Fruit fly (Drosophila melanogaster) whole organism, embryonic: ENCODE data around the gene qtc.

Experiments used
- Atf-2 ChIP-seq: fragments of 200-800 bp; sonication (Bioruptor generic); optimal IDR thresholded peaks from 2 replicates; lab custom pipeline; 2016; ENCODE audit warnings: missing biosample characterization, missing genetic modification characterization
- Bteb2 ChIP-seq: fragments of 200-800 bp; sonication (Bioruptor generic); optimal IDR thresholded peaks from 2 replicates; lab custom pipeline; 2016; ENCODE audit warnings: missing biosample characterization, missing genetic modification characterization
- CG10366 ChIP-seq: fragments of 200-800 bp; sonication (Bioruptor generic); IDR thresholded peaks from 2 replicates; pipeline ENCODE4 v1.3.6; 2022; ENCODE audit warnings: missing biosample characterization, missing genetic modification characterization
- CG10979 ChIP-seq: fragments of 200-800 bp; sonication (Bioruptor generic); optimal IDR thresholded peaks from 2 replicates; lab custom pipeline; 2018; ENCODE audit warnings: missing biosample characterization, mild to moderate bottlenecking, missing genetic modification characterization, moderate library complexity
- CG11456 ChIP-seq: fragments of 200-800 bp; sonication (Bioruptor generic); IDR thresholded peaks from 3 replicates; pipeline ENCODE4 v1.3.6; 2022; ENCODE audit warnings: missing biosample characterization, missing genetic modification characterization
- CG12942 ChIP-seq: fragments of 200-800 bp; sonication (Bioruptor generic); optimal IDR thresholded peaks from 3 replicates; lab custom pipeline; 2016; ENCODE audit warnings: missing biosample characterization, missing genetic modification characterization
- CG14965 ChIP-seq: fragments of 200-800 bp; sonication (Bioruptor generic); optimal IDR thresholded peaks from 2 replicates; lab custom pipeline; 2016; ENCODE audit warnings: missing biosample characterization, missing genetic modification characterization, borderline replicate concordance
- CG15601 ChIP-seq: fragments of 200-800 bp; sonication (Bioruptor generic); optimal IDR thresholded peaks from 3 replicates; lab custom pipeline; 2019; ENCODE audit warnings: missing biosample characterization, mild to moderate bottlenecking, missing genetic modification characterization, moderate library complexity
- CG17612 ChIP-seq: fragments of 200-800 bp; sonication (Bioruptor generic); IDR thresholded peaks from 2 replicates; pipeline ENCODE4 v1.3.6; 2022; ENCODE audit warnings: missing biosample characterization, missing genetic modification characterization
- CG18011 ChIP-seq: fragments of 200-800 bp; sonication (Bioruptor generic); optimal IDR thresholded peaks from 2 replicates; lab custom pipeline; 2017; ENCODE audit warnings: missing biosample characterization, missing genetic modification characterization, mild to moderate bottlenecking, moderate library complexity, missing genotype
- CG1832 ChIP-seq: fragments of 200-800 bp; sonication (Bioruptor generic); optimal IDR thresholded peaks from 2 replicates; lab custom pipeline; 2017; ENCODE audit warnings: missing biosample characterization, mild to moderate bottlenecking, missing genetic modification characterization, inconsistent platforms
- CG3163 ChIP-seq: fragments of 200-800 bp; sonication (Bioruptor generic); optimal IDR thresholded peaks from 3 replicates; lab custom pipeline; 2016; ENCODE audit warnings: missing biosample characterization, missing genetic modification characterization
- CG4404 ChIP-seq: fragments of 200-800 bp; sonication (Bioruptor generic); IDR thresholded peaks from 2 replicates; pipeline ENCODE4 v1.3.6; 2022; ENCODE audit warnings: missing biosample characterization, missing genetic modification characterization
- CG5245 ChIP-seq: fragments of 200-800 bp; sonication (Bioruptor generic); optimal IDR thresholded peaks from 3 replicates; lab custom pipeline; 2016; ENCODE audit warnings: missing biosample characterization, missing genetic modification characterization
- CG6254 ChIP-seq: fragments of 200-800 bp; sonication (Bioruptor generic); optimal IDR thresholded peaks from 3 replicates; lab custom pipeline; 2017; ENCODE audit warnings: mild to moderate bottlenecking, missing biosample characterization, missing genetic modification reagents, missing genetic modification characterization
- CG7271 ChIP-seq: fragments of 200-800 bp; sonication (Bioruptor generic); optimal IDR thresholded peaks from 2 replicates; lab custom pipeline; 2018; ENCODE audit warnings: missing biosample characterization, mild to moderate bottlenecking, missing genetic modification characterization, moderate library complexity
- CG8765 ChIP-seq: fragments of 200-800 bp; sonication (Bioruptor generic); IDR thresholded peaks from 2 replicates; pipeline ENCODE4 v1.3.6; 2022; ENCODE audit warnings: missing biosample characterization, missing genetic modification characterization
- CG9817 ChIP-seq: fragments of 200-800 bp; sonication (Bioruptor generic); optimal IDR thresholded peaks from 2 replicates; lab custom pipeline; 2018; ENCODE audit warnings: missing biosample characterization, mild to moderate bottlenecking, missing genetic modification characterization, moderate library complexity
- Camta ChIP-seq: fragments of 200-800 bp; sonication (Bioruptor generic); optimal IDR thresholded peaks from 2 replicates; lab custom pipeline; 2016; ENCODE audit warnings: missing biosample characterization, missing genetic modification characterization
- CrebB ChIP-seq: fragments of 200-800 bp; sonication (Bioruptor generic); optimal IDR thresholded peaks from 3 replicates; lab custom pipeline; 2018; ENCODE audit warnings: missing biosample characterization, mild to moderate bottlenecking, missing genetic modification characterization
- Deaf1 ChIP-seq: fragments of 200-800 bp; optimal IDR thresholded peaks from 3 replicates; lab custom pipeline; 2019; ENCODE audit warnings: missing biosample characterization, mild to moderate bottlenecking, missing genetic modification characterization, moderate library complexity
- Dek ChIP-seq: fragments of 200-800 bp; sonication (Bioruptor generic); optimal IDR thresholded peaks from 3 replicates; lab custom pipeline; 2019; ENCODE audit warnings: missing biosample characterization, mild to moderate bottlenecking, missing genetic modification characterization, moderate library complexity
- Mrtf ChIP-seq: fragments of 200-800 bp; sonication (Bioruptor generic); IDR thresholded peaks from 3 replicates; pipeline ENCODE4 v1.3.6; 2022; ENCODE audit warnings: missing biosample characterization, missing genetic modification characterization
- PHDP ChIP-seq: fragments of 200-800 bp; sonication (Bioruptor generic); optimal IDR thresholded peaks from 3 replicates; lab custom pipeline; 2018; ENCODE audit warnings: missing biosample characterization, mild to moderate bottlenecking, missing genetic modification characterization, moderate library complexity
- Scr ChIP-seq: fragments of 200-800 bp; sonication (Bioruptor generic); IDR thresholded peaks from 2 replicates; pipeline ENCODE4 v1.3.6; 2022; ENCODE audit warnings: missing biosample characterization, missing genetic modification characterization; ENCODE audit not compliant: partially characterized antibody
- Trl ChIP-seq, 3 experiments: fragments of >200 bp in 2 of 3; fragments of 200-800 bp in 1 of 3; sonication (Bioruptor generic) in 1 of 3; optimal IDR thresholded peaks; 2 replicates in 1 of 3; 3 replicates in 2 of 3; lab custom pipeline; 2016 to 2017; ENCODE audit warnings: missing biosample characterization in 1 of 3, missing genetic modification characterization in 1 of 3
- Xrp1 ChIP-seq: fragments of 200-800 bp; sonication (Bioruptor generic); IDR thresholded peaks from 2 replicates; pipeline ENCODE4 v1.3.6; 2022; ENCODE audit warnings: missing biosample characterization, missing genetic modification characterization
- YL-1 ChIP-seq: fragments of 200-800 bp; sonication (Bioruptor generic); optimal IDR thresholded peaks from 3 replicates; lab custom pipeline; 2017; ENCODE audit warnings: missing biosample characterization, mild to moderate bottlenecking, missing genetic modification characterization
- bigmax ChIP-seq: fragments of 200-800 bp; sonication (Bioruptor generic); optimal IDR thresholded peaks from 2 replicates; lab custom pipeline; 2018; ENCODE audit warnings: missing biosample characterization, mild to moderate bottlenecking, missing genetic modification characterization
- bowl ChIP-seq: fragments of 200-800 bp; sonication (Bioruptor generic); IDR thresholded peaks from 2 replicates; pipeline ENCODE4 v1.3.6; 2022; ENCODE audit warnings: missing biosample characterization, missing genetic modification characterization
- dmrt99B ChIP-seq: fragments of 200-800 bp; sonication (Bioruptor generic); optimal IDR thresholded peaks from 2 replicates; lab custom pipeline; 2018; ENCODE audit warnings: missing biosample characterization, mild to moderate bottlenecking, missing genetic modification characterization, moderate library complexity
- emc ChIP-seq: fragments of 200-800 bp; sonication (Bioruptor generic); optimal IDR thresholded peaks from 2 replicates; lab custom pipeline; 2016; ENCODE audit warnings: missing biosample characterization, missing genetic modification characterization
- eyg ChIP-seq: fragments of 200-800 bp; sonication (Bioruptor generic); optimal IDR thresholded peaks from 3 replicates; lab custom pipeline; 2016; ENCODE audit warnings: missing biosample characterization, missing genetic modification characterization
- gce ChIP-seq: fragments of 200-800 bp; sonication (Bioruptor generic); IDR thresholded peaks from 3 replicates; pipeline ENCODE4 v1.3.6; 2022; ENCODE audit warnings: missing biosample characterization, missing genetic modification characterization
- hth ChIP-seq: fragments of >200 bp; optimal IDR thresholded peaks from 2 replicates; lab custom pipeline; 2017; ENCODE audit warnings: inconsistent platforms
- kni ChIP-seq: fragments of 200-800 bp; sonication (Bioruptor generic); optimal IDR thresholded peaks from 3 replicates; lab custom pipeline; 2017; ENCODE audit warnings: mild to moderate bottlenecking, missing biosample characterization, missing genetic modification reagents, missing genetic modification characterization
- mam ChIP-seq: fragments of 200-800 bp; sonication (Bioruptor generic); optimal IDR thresholded peaks from 3 replicates; lab custom pipeline; 2016; ENCODE audit warnings: missing biosample characterization, missing genetic modification characterization
- nom ChIP-seq: fragments of 200-800 bp; sonication (Bioruptor generic); optimal IDR thresholded peaks from 2 replicates; lab custom pipeline; 2017; ENCODE audit warnings: missing biosample characterization, missing genetic modification characterization, mild to moderate bottlenecking, moderate library complexity, missing genetic modification reagents
- org-1 ChIP-seq: fragments of 200-800 bp; sonication (Bioruptor generic); optimal IDR thresholded peaks from 2 replicates; lab custom pipeline; 2017; ENCODE audit warnings: missing biosample characterization, missing genetic modification characterization
- pfk ChIP-seq: fragments of 200-800 bp; sonication (Bioruptor generic); optimal IDR thresholded peaks from 2 replicates; lab custom pipeline; 2018; ENCODE audit warnings: missing biosample characterization, mild to moderate bottlenecking, missing genetic modification characterization, moderate library complexity
- phol ChIP-seq: fragments of 200-800 bp; sonication (Bioruptor generic); optimal IDR thresholded peaks from 3 replicates; lab custom pipeline; 2018; ENCODE audit warnings: missing biosample characterization, mild to moderate bottlenecking, missing genetic modification characterization, moderate library complexity
- sens ChIP-seq: fragments of 200-800 bp; sonication (Bioruptor generic); peaks from one replicate; lab custom pipeline; 2016; ENCODE audit warnings: missing biosample characterization, missing genetic modification characterization
- slp2 ChIP-seq: fragments of 200-800 bp; sonication (Bioruptor generic); optimal IDR thresholded peaks from 2 replicates; lab custom pipeline; 2016; ENCODE audit warnings: missing biosample characterization, missing genetic modification characterization
- so ChIP-seq: fragments of 200-800 bp; sonication (Bioruptor generic); IDR thresholded peaks from 3 replicates; pipeline ENCODE4 v1.3.6; 2022; ENCODE audit warnings: missing biosample characterization, missing genetic modification characterization
- sqz ChIP-seq: fragments of 200-800 bp; sonication (Bioruptor generic); optimal IDR thresholded peaks from 3 replicates; lab custom pipeline; 2018; ENCODE audit warnings: missing biosample characterization, mild to moderate bottlenecking, missing genetic modification characterization
- stwl ChIP-seq: fragments of 200-800 bp; sonication (Bioruptor generic); optimal IDR thresholded peaks from 3 replicates; lab custom pipeline; 2018; ENCODE audit warnings: missing biosample characterization, mild to moderate bottlenecking, missing genetic modification characterization, moderate library complexity
- sug ChIP-seq: fragments of 200-800 bp; optimal IDR thresholded peaks from 2 replicates; lab custom pipeline; 2019; ENCODE audit warnings: missing biosample characterization, mild to moderate bottlenecking, missing genetic modification characterization, moderate library complexity
- tap ChIP-seq: fragments of 200-800 bp; optimal IDR thresholded peaks from 3 replicates; lab custom pipeline; 2019; ENCODE audit warnings: missing biosample characterization, mild to moderate bottlenecking, missing genetic modification characterization, moderate library complexity
- tup ChIP-seq: fragments of 200-800 bp; sonication (Bioruptor generic); optimal IDR thresholded peaks from 2 replicates; lab custom pipeline; 2016; ENCODE audit warnings: missing biosample characterization, mild to moderate bottlenecking, missing genetic modification characterization, moderate library complexity
- wor ChIP-seq: fragments of 200-800 bp; sonication (Bioruptor generic); IDR thresholded peaks from 2 replicates; pipeline ENCODE4 v1.3.6; 2022; ENCODE audit warnings: missing biosample characterization, missing genetic modification characterization

Gene qtc

dm6 chr2L:5092992-5093695, 32.5 kb downstream of the qtc start, which contains the start of gene Pgant5 (continued):
- TF ChIP-seq CG4404 (GFP tag; lab: Robert Waterston, UW) (no peak), nom (GFP tag; lab: Kevin White, UChicago) (peak; percentile 65), CG6254 (GFP tag; lab: Kevin White, UChicago) (no peak), CG14965 (GFP tag; lab: Kevin White, UChicago) (no peak), CG18011 (GFP tag; lab: Kevin White, UChicago) (no peak), sug (tag; lab: Kevin White, UChicago) (no peak), wor (GFP tag; lab: Robert Waterston, UW) (no peak), dmrt99B (tag; lab: Kevin White, UChicago) (no peak), YL-1 (GFP tag; lab: Kevin White, UChicago) (peak; percentile 48), PHDP (tag; lab: Kevin White, UChicago) (no peak), CG10366 (GFP tag; lab: Robert Waterston, UW) (no peak), Trl (optimal IDR thresholded peaks at IDR 0.05; lab: Kevin White, UChicago) (peak; percentile 31 to 69), Trl (GFP tag; optimal IDR thresholded peaks at IDR 0.05; lab: Kevin White, UChicago) (peak; percentile 15), slp2 (GFP tag; lab: Kevin White, UChicago) (no peak), eyg (GFP tag; lab: Kevin White, UChicago) (no peak), pfk (no peak), stwl (no peak), CG9817 (tag; lab: Kevin White, UChicago) (no peak), sqz (GFP tag; lab: Kevin White, UChicago) (no peak), emc (GFP tag; lab: Kevin White, UChicago) (no peak), tap (tag; lab: Kevin White, UChicago) (no peak), phol (tag; lab: Kevin White, UChicago) (no peak), CrebB (tag; lab: Kevin White, UChicago) (peak; percentile 19), CG12942 (no peak), Scr (no peak), bigmax (GFP tag; lab: Kevin White, UChicago) (no peak), gce (GFP tag; lab: Robert Waterston, UW) (no peak), CG8765 (no peak), Deaf1 (tag; lab: Kevin White, UChicago) (peak; percentile 32), Atf-2 (GFP tag; lab: Kevin White, UChicago) (no peak), Bteb2 (GFP tag; lab: Kevin White, UChicago) (no peak), bowl (GFP tag; lab: Robert Waterston, UW) (no peak), CG7271 (tag; lab: Kevin White, UChicago) (no peak), tup (GFP tag; lab: Kevin White, UChicago) (no peak), CG3163 (GFP tag; lab: Kevin White, UChicago) (peak; percentile 35), CG11456 (GFP tag; lab: Robert Waterston, UW) (no peak), so (GFP tag; lab: Robert Waterston, UW) (no peak), Dek (tag; lab: Kevin White, UChicago) (no peak), CG1832 (GFP tag; lab: Kevin White, UChicago) (peak; percentile 77), CG15601 (tag; lab: Kevin White, UChicago) (no peak), Camta (no peak), Xrp1 (GFP tag; lab: Robert Waterston, UW) (no peak), CG17612 (GFP tag; lab: Robert Waterston, UW) (no peak), mam (no peak), sens (peak; percentile 80), CG10979 (tag; lab: Kevin White, UChicago) (no peak), CG5245 (GFP tag; lab: Kevin White, UChicago) (no peak), kni (GFP tag; lab: Kevin White, UChicago) (peak; percentile 51), hth (no peak), org-1 (GFP tag; lab: Kevin White, UChicago) (no peak), Mrtf (no peak)
